Fruit fly (Drosophila melanogaster) whole organism, embryonic: ENCODE results near the gene Ptp36E.

Source experiments
- B-H1 ChIP-seq: fragments of 200-800 bp; sonication (Bioruptor generic); IDR thresholded peaks from 3 replicates; pipeline ENCODE4 v1.3.6; 2022; ENCODE audit warnings: missing biosample characterization, missing genetic modification characterization
- CG10321 ChIP-seq: fragments of 200-800 bp; sonication (Bioruptor generic); IDR thresholded peaks from 2 replicates; pipeline ENCODE4 v1.3.6; 2022; ENCODE audit warnings: missing biosample characterization, missing genetic modification characterization
- CG10543 ChIP-seq: fragments of 200-800 bp; sonication (Bioruptor generic); optimal IDR thresholded peaks from 3 replicates; lab custom pipeline; 2017; ENCODE audit warnings: missing biosample characterization, mild to moderate bottlenecking, missing genetic modification characterization, moderate library complexity
- CG10565 ChIP-seq: fragments of 200-800 bp; sonication (Bioruptor generic); optimal IDR thresholded peaks from 3 replicates; lab custom pipeline; 2016; ENCODE audit warnings: missing biosample characterization, mild to moderate bottlenecking, missing genetic modification characterization
- CG11456 ChIP-seq: fragments of 200-800 bp; sonication (Bioruptor generic); IDR thresholded peaks from 3 replicates; pipeline ENCODE4 v1.3.6; 2022; ENCODE audit warnings: missing biosample characterization, missing genetic modification characterization
- CG12744 ChIP-seq: fragments of 200-800 bp; sonication (Bioruptor generic); optimal IDR thresholded peaks from 2 replicates; lab custom pipeline; 2016; ENCODE audit warnings: missing biosample characterization, missing genetic modification characterization
- CG12769 ChIP-seq: fragments of 200-800 bp; sonication (Bioruptor generic); optimal IDR thresholded peaks from 2 replicates; lab custom pipeline; 2019; ENCODE audit warnings: missing biosample characterization, mild to moderate bottlenecking, missing genetic modification characterization, moderate library complexity
- CG14667 ChIP-seq: fragments of 200-800 bp; sonication (Bioruptor generic); IDR thresholded peaks from 2 replicates; pipeline ENCODE4 v1.3.6; 2022; ENCODE audit warnings: missing biosample characterization, missing genetic modification characterization
- CG2678 ChIP-seq: fragments of 200-800 bp; sonication (Bioruptor generic); optimal IDR thresholded peaks from 3 replicates; lab custom pipeline; 2019; ENCODE audit warnings: missing biosample characterization, mild to moderate bottlenecking, missing genetic modification characterization, moderate library complexity
- CG3065 ChIP-seq: fragments of 200-800 bp; sonication (Bioruptor generic); optimal IDR thresholded peaks from 2 replicates; lab custom pipeline; 2016; ENCODE audit warnings: missing biosample characterization, missing genetic modification characterization
- CG31441 ChIP-seq: fragments of 200-800 bp; sonication (Bioruptor generic); IDR thresholded peaks from 2 replicates; pipeline ENCODE4 v1.3.6; 2022; ENCODE audit warnings: missing biosample characterization, missing genetic modification characterization
- CG32767 ChIP-seq: fragments of 200-800 bp; sonication (Bioruptor generic); IDR thresholded peaks from 2 replicates; pipeline ENCODE4 v1.3.6; 2022; ENCODE audit warnings: missing biosample characterization, missing genetic modification characterization
- CG3407 ChIP-seq: fragments of 200-800 bp; sonication (Bioruptor generic); optimal IDR thresholded peaks from 2 replicates; lab custom pipeline; 2018; ENCODE audit warnings: missing biosample characterization, mild to moderate bottlenecking, missing genetic modification characterization
- CG4328 ChIP-seq: fragments of 200-800 bp; sonication (Bioruptor generic); optimal IDR thresholded peaks from 3 replicates; lab custom pipeline; 2017; ENCODE audit warnings: missing biosample characterization, missing genetic modification reagents, missing genetic modification characterization
- CG4404 ChIP-seq: fragments of 200-800 bp; sonication (Bioruptor generic); IDR thresholded peaks from 2 replicates; pipeline ENCODE4 v1.3.6; 2022; ENCODE audit warnings: missing biosample characterization, missing genetic modification characterization
- CG4707 ChIP-seq: fragments of 200-800 bp; sonication (Bioruptor generic); optimal IDR thresholded peaks from 2 replicates; lab custom pipeline; 2018; ENCODE audit warnings: missing biosample characterization, mild to moderate bottlenecking, missing genetic modification characterization, moderate library complexity
- CG6689 ChIP-seq: fragments of 200-800 bp; sonication (Bioruptor generic); IDR thresholded peaks from 2 replicates; pipeline ENCODE4 v1.3.6; 2022; ENCODE audit warnings: missing biosample characterization, missing genetic modification characterization
- CG7357 ChIP-seq: fragments of 200-800 bp; sonication (Bioruptor generic); IDR thresholded peaks from 3 replicates; pipeline ENCODE4 v1.3.6; 2022; ENCODE audit warnings: missing biosample characterization, missing genetic modification characterization
- CG7928 ChIP-seq: fragments of 200-800 bp; sonication (Bioruptor generic); optimal IDR thresholded peaks from 2 replicates; lab custom pipeline; 2017; ENCODE audit warnings: missing biosample characterization, mild to moderate bottlenecking, missing genetic modification characterization
- CG8290 ChIP-seq, 3 experiments: fragments of 200-800 bp; sonication (Bioruptor generic); optimal IDR thresholded peaks; 2 replicates each; lab custom pipeline; 2016 to 2019; ENCODE audit warnings: missing biosample characterization in 3 of 3, missing genetic modification characterization in 3 of 3, mild to moderate bottlenecking in 2 of 3, moderate library complexity in 1 of 3
- CG9215 ChIP-seq: fragments of 200-800 bp; sonication (Bioruptor generic); IDR thresholded peaks from 2 replicates; pipeline ENCODE4 v1.3.6; 2022; ENCODE audit warnings: missing biosample characterization, missing genetic modification characterization
- Drgx ChIP-seq: fragments of 200-800 bp; sonication (Bioruptor generic); IDR thresholded peaks from 2 replicates; pipeline ENCODE4 v1.3.6; 2022; ENCODE audit warnings: missing biosample characterization, missing genetic modification characterization
- E2f1 ChIP-seq: fragments of 200-800 bp; sonication (Bioruptor generic); IDR thresholded peaks from 2 replicates; pipeline ENCODE4 v1.3.6; 2022; ENCODE audit warnings: missing biosample characterization, missing genetic modification characterization
- ERR ChIP-seq: fragments of 200-800 bp; sonication (Bioruptor generic); optimal IDR thresholded peaks from 2 replicates; lab custom pipeline; 2016; ENCODE audit warnings: missing biosample characterization, missing genetic modification characterization
- Hand ChIP-seq: fragments of 200-800 bp; sonication (Bioruptor generic); optimal IDR thresholded peaks from 2 replicates; lab custom pipeline; 2017; ENCODE audit warnings: mild to moderate bottlenecking, missing biosample characterization, missing genetic modification reagents, missing genetic modification characterization
- HmgD ChIP-seq: fragments of 200-800 bp; sonication (Bioruptor generic); optimal IDR thresholded peaks from 3 replicates; lab custom pipeline; 2016; ENCODE audit warnings: missing biosample characterization, missing genetic modification characterization
- Hr39 ChIP-seq: fragments of >200 bp; optimal IDR thresholded peaks from 2 replicates; lab custom pipeline; 2017
- Lhr ChIP-seq: fragments of 200-800 bp; sonication (Bioruptor generic); optimal IDR thresholded peaks from 3 replicates; lab custom pipeline; 2017; ENCODE audit warnings: mild to moderate bottlenecking, missing biosample characterization, missing genetic modification reagents, missing genetic modification characterization
- Mes4 ChIP-seq: fragments of 200-800 bp; sonication (Bioruptor generic); optimal IDR thresholded peaks from 2 replicates; lab custom pipeline; 2016; ENCODE audit warnings: missing biosample characterization, missing genetic modification characterization
- Nf-YC ChIP-seq: fragments of 200-800 bp; optimal IDR thresholded peaks from 3 replicates; lab custom pipeline; 2019; ENCODE audit warnings: missing biosample characterization, mild to moderate bottlenecking, missing genetic modification characterization, moderate library complexity
- Oaz ChIP-seq: fragments of 200-800 bp; sonication (Bioruptor generic); IDR thresholded peaks from 2 replicates; pipeline ENCODE4 v1.3.6; 2022; ENCODE audit warnings: missing biosample characterization, missing genetic modification characterization
- Ptx1 ChIP-seq: fragments of 200-800 bp; sonication (Bioruptor generic); IDR thresholded peaks from 2 replicates; pipeline ENCODE4 v1.3.6; 2022; ENCODE audit warnings: missing biosample characterization, missing genetic modification characterization
- Stat92E ChIP-seq, 3 experiments: fragments of >200 bp in 2 of 3; fragments of 200-800 bp in 1 of 3; sonication (Bioruptor generic) in 1 of 3; optimal IDR thresholded peaks; 2 replicates each; lab custom pipeline; 2017 to 2019; ENCODE audit warnings: missing biosample characterization in 3 of 3, missing genetic modification characterization in 3 of 3, mild to moderate bottlenecking in 1 of 3, moderate library complexity in 1 of 3
- Xbp1 ChIP-seq: fragments of 200-800 bp; sonication (Bioruptor generic); optimal IDR thresholded peaks from 3 replicates; lab custom pipeline; 2016; ENCODE audit warnings: missing biosample characterization, mild to moderate bottlenecking, missing genetic modification characterization
- btn ChIP-seq: fragments of 200-800 bp; sonication (Bioruptor generic); optimal IDR thresholded peaks from 2 replicates; lab custom pipeline; 2016; ENCODE audit warnings: missing biosample characterization, missing genetic modification characterization
- caup ChIP-seq: fragments of 200-800 bp; sonication (Bioruptor generic); optimal IDR thresholded peaks from 3 replicates; lab custom pipeline; 2017; ENCODE audit warnings: missing biosample characterization, mild to moderate bottlenecking, missing genetic modification characterization, moderate library complexity; ENCODE audit not compliant: severe bottlenecking
- da ChIP-seq: fragments of 200-800 bp; sonication (Bioruptor generic); optimal IDR thresholded peaks from 2 replicates; lab custom pipeline; 2016; ENCODE audit warnings: missing biosample characterization, missing genetic modification characterization
- danr ChIP-seq: fragments of 200-800 bp; sonication (Bioruptor generic); IDR thresholded peaks from 2 replicates; pipeline ENCODE4 v1.3.6; 2022; ENCODE audit warnings: missing biosample characterization, missing genetic modification characterization
- dm ChIP-seq: fragments of 200-800 bp; sonication (Bioruptor generic); optimal IDR thresholded peaks from 3 replicates; lab custom pipeline; 2016; ENCODE audit warnings: missing biosample characterization, missing genetic modification characterization
- emc ChIP-seq: fragments of 200-800 bp; sonication (Bioruptor generic); optimal IDR thresholded peaks from 2 replicates; lab custom pipeline; 2016; ENCODE audit warnings: missing biosample characterization, missing genetic modification characterization
- en ChIP-seq: fragments of 200-800 bp; sonication (Bioruptor generic); optimal IDR thresholded peaks from 2 replicates; lab custom pipeline; 2016; ENCODE audit warnings: missing biosample characterization, missing genetic modification characterization
- fru ChIP-seq: fragments of >200 bp; optimal IDR thresholded peaks from 2 replicates; lab custom pipeline; 2017
- ham ChIP-seq: fragments of 200-800 bp; sonication (Bioruptor generic); IDR thresholded peaks from 2 replicates; pipeline ENCODE4 v1.3.6; 2022; ENCODE audit warnings: missing biosample characterization, missing genetic modification characterization
- kay ChIP-seq: fragments of 200-800 bp; sonication (Bioruptor generic); optimal IDR thresholded peaks from 2 replicates; lab custom pipeline; 2016; ENCODE audit warnings: missing biosample characterization, missing genetic modification characterization
- ken ChIP-seq: fragments of 200-800 bp; sonication (Bioruptor generic); IDR thresholded peaks from 3 replicates; pipeline ENCODE4 v1.3.6; 2022; ENCODE audit warnings: missing biosample characterization, missing genetic modification characterization
- klu ChIP-seq: fragments of 200-800 bp; sonication (Bioruptor generic); IDR thresholded peaks from 2 replicates; pipeline ENCODE4 v1.3.6; 2022; ENCODE audit warnings: missing biosample characterization, missing genetic modification characterization
- lilli ChIP-seq: fragments of 200-800 bp; sonication (Bioruptor generic); optimal IDR thresholded peaks from 3 replicates; lab custom pipeline; 2016; ENCODE audit warnings: missing biosample characterization, missing genetic modification characterization
- luna ChIP-seq: fragments of 200-800 bp; sonication (Bioruptor generic); optimal IDR thresholded peaks from 2 replicates; lab custom pipeline; 2016; ENCODE audit warnings: missing biosample characterization, missing genetic modification characterization
- otp ChIP-seq: fragments of 200-800 bp; sonication (Bioruptor generic); IDR thresholded peaks from 3 replicates; pipeline ENCODE4, ENCODE4 v1.3.6; 2022; ENCODE audit warnings: missing biosample characterization, missing genetic modification characterization
- pfk ChIP-seq: fragments of 200-800 bp; sonication (Bioruptor generic); optimal IDR thresholded peaks from 2 replicates; lab custom pipeline; 2018; ENCODE audit warnings: missing biosample characterization, mild to moderate bottlenecking, missing genetic modification characterization, moderate library complexity
- sens-2 ChIP-seq: fragments of 200-800 bp; sonication (Bioruptor generic); IDR thresholded peaks from 2 replicates; pipeline ENCODE4 v1.3.6; 2022; ENCODE audit warnings: missing biosample characterization, missing genetic modification characterization
- tap ChIP-seq: fragments of 200-800 bp; optimal IDR thresholded peaks from 3 replicates; lab custom pipeline; 2019; ENCODE audit warnings: missing biosample characterization, mild to moderate bottlenecking, missing genetic modification characterization, moderate library complexity

The Ptp36E gene

DNA sequence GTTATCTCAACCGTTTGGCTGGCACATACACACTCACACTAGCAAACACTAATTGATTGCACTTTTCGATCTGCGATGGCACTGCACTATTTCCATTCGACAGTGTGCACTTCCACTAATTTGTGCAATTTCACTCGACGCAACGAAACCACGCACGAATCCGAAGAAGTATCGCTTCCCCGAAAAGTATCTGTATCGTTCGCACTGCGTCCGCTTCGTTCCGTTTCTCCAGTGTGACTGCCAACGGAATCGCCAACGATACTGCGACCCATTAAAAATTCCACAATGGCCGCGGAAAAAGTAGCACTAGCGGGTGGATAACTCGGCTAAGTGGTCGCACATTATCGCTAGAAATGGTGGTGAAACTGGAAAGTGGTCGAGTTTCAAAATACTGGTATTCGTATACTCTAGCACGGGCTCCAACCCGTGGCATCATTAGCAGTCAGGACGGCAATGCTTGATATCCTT, 32.6 kb downstream of the Ptp36E start, which contains the start of gene Socs36E (continued):
- TF ChIP-seq danr = no peak
- TF ChIP-seq ERR (GFP tag; lab: Kevin White, UChicago) = peak; percentile 60
- no peak for TF ChIP-seq btn (GFP tag; lab: Kevin White, UChicago)
- peak; percentile 24 for TF ChIP-seq emc (GFP tag; lab: Kevin White, UChicago)
- peak; percentile 2 for TF ChIP-seq CG2678 (tag; lab: Kevin White, UChicago)
- no peak for TF ChIP-seq luna (GFP tag; lab: Kevin White, UChicago)
- peak; percentile 58 for TF ChIP-seq CG32767
- TF ChIP-seq CG10321 (GFP tag; lab: Robert Waterston, UW) = no peak
- no peak for TF ChIP-seq ham
- no peak for TF ChIP-seq lilli (GFP tag; lab: Kevin White, UChicago)
- peak; percentile 33 for TF ChIP-seq caup (GFP tag; lab: Kevin White, UChicago)
- TF ChIP-seq CG31441 (GFP tag; lab: Robert Waterston, UW) = no peak
- TF ChIP-seq CG12769 = peak; percentile 91
- peak; percentile 26 for TF ChIP-seq Mes4
- peak; percentile 73; the same call in 1 of the 3 replicates for TF ChIP-seq ken (GFP tag; lab: Robert Waterston, UW)
- TF ChIP-seq CG14667 (GFP tag; lab: Robert Waterston, UW) = no peak
- TF ChIP-seq CG7928 (GFP tag; lab: Kevin White, UChicago) = peak; percentile 61
- TF ChIP-seq CG3065 (GFP tag; lab: Kevin White, UChicago) = no peak
- TF ChIP-seq en = no peak
- no peak for TF ChIP-seq CG4404 (GFP tag; lab: Robert Waterston, UW)
- TF ChIP-seq CG4707 (GFP tag; lab: Kevin White, UChicago) = peak; percentile 12
- TF ChIP-seq sens-2 (GFP tag; lab: Robert Waterston, UW) = no peak; the same call in 1 of the 2 replicates
- no peak for TF ChIP-seq E2f1
- TF ChIP-seq Nf-YC (tag; lab: Kevin White, UChicago) = peak; percentile 35
- TF ChIP-seq pfk = peak; percentile 49
- TF ChIP-seq CG4328 (GFP tag; lab: Kevin White, UChicago) = no peak
- TF ChIP-seq Stat92E (GFP tag; optimal IDR thresholded peaks at IDR 0.05; lab: Kevin White, UChicago) = peak in 1 of 3 experiments; percentile 62
- no peak for TF ChIP-seq CG10565 (GFP tag; lab: Kevin White, UChicago)
- TF ChIP-seq CG11456 = peak; percentile 72; the same call in 2 of the 3 replicates
- TF ChIP-seq CG7357 (GFP tag; lab: Robert Waterston, UW) = no peak
- no peak for TF ChIP-seq CG10543 (GFP tag; lab: Kevin White, UChicago)
- peak; percentile 13 for TF ChIP-seq da
- TF ChIP-seq Oaz (GFP tag; lab: Robert Waterston, UW) = no peak
- TF ChIP-seq CG3407 = no peak
- peak; percentile 43 for TF ChIP-seq Xbp1 (GFP tag; lab: Kevin White, UChicago)
- TF ChIP-seq CG9215 (GFP tag; lab: Robert Waterston, UW) = no peak
- 0 out of 3 replicates have a peak, but pooled peaks have one; percentile 49 for TF ChIP-seq otp (GFP tag; lab: Robert Waterston, UW)
- TF ChIP-seq CG8290 (GFP tag; optimal IDR thresholded peaks at IDR 0.05; lab: Kevin White, UChicago) = peak; percentile 54
- TF ChIP-seq CG8290 (tag; optimal IDR thresholded peaks at IDR 0.05; lab: Kevin White, UChicago) = peak in 1 of 2 experiments; percentile 95
- TF ChIP-seq Lhr (GFP tag; lab: Kevin White, UChicago) = peak; percentile 99
- no peak for TF ChIP-seq fru (lab: Kevin White, UChicago)
- no peak for TF ChIP-seq Ptx1 (GFP tag; lab: Robert Waterston, UW)
- no peak for TF ChIP-seq Hr39
- no peak for TF ChIP-seq CG12744
- TF ChIP-seq klu (GFP tag; lab: Robert Waterston, UW) = no peak
- no peak for TF ChIP-seq Drgx (GFP tag; lab: Robert Waterston, UW)
- TF ChIP-seq HmgD (GFP tag; lab: Kevin White, UChicago) = peak; percentile 85
- TF ChIP-seq Hand (GFP tag; lab: Kevin White, UChicago) = no peak
- TF ChIP-seq CG6689 (GFP tag; lab: Robert Waterston, UW) = no peak
- no peak for TF ChIP-seq B-H1 (GFP tag; lab: Robert Waterston, UW)
- peak; percentile 17 for TF ChIP-seq tap (tag; lab: Kevin White, UChicago)
- TF ChIP-seq kay (GFP tag; lab: Kevin White, UChicago) = no peak
- peak; percentile 80 for TF ChIP-seq dm
